Worm (Caenorhabditis elegans) whole organism, L2 larva: ENCODE results near the gene C30A5.16.

Experiments
- aly-2 ChIP-seq: fragments of 150-350 bp; optimal IDR thresholded peaks from 2 replicates; lab custom pipeline; 2014; ENCODE audit warnings: missing biosample characterization, missing genetic modification characterization
- ceh-82 ChIP-seq: fragments of 150-350 bp; optimal IDR thresholded peaks from 2 replicates; lab custom pipeline; 2014; ENCODE audit warnings: missing biosample characterization, missing genetic modification characterization
- egl-27 ChIP-seq: sonication (generic microtip); optimal IDR thresholded peaks from 3 replicates; lab custom pipeline; 2017; ENCODE audit warnings: missing biosample characterization, missing genetic modification reagents, missing genetic modification characterization
- elt-1 ChIP-seq: fragments of 150-350 bp; optimal IDR thresholded peaks from 2 replicates; lab custom pipeline; 2014; ENCODE audit warnings: missing biosample characterization, missing genetic modification characterization
- lin-11 ChIP-seq: fragments of 150-350 bp; sonication (generic microtip); optimal IDR thresholded peaks from 2 replicates; lab custom pipeline; 2014; ENCODE audit warnings: missing biosample characterization, missing genetic modification characterization, inconsistent platforms, mixed read lengths
- nhr-12 ChIP-seq: fragments of 150-350 bp; optimal IDR thresholded peaks from 2 replicates; lab custom pipeline; 2014; ENCODE audit warnings: missing biosample characterization, missing genetic modification characterization
- sma-9 ChIP-seq, 2 experiments: fragments of 150-350 bp in 1 of 2; sonication (generic microtip) in 1 of 2; optimal IDR thresholded peaks; 2 replicates each; lab custom pipeline; 2014 to 2016; ENCODE audit warnings: missing genetic modification characterization in 2 of 2, mild to moderate bottlenecking in 1 of 2, missing biosample characterization in 1 of 2, missing compliant biosample characterization in 1 of 2, missing genetic modification reagents in 1 of 2, moderate library complexity in 1 of 2
- ztf-11 ChIP-seq: sonication (generic microtip); optimal IDR thresholded peaks from 2 replicates; lab custom pipeline; 2017; ENCODE audit warnings: missing biosample characterization, missing genetic modification characterization

- TF ChIP-seq ztf-11 (tag; lab: Kevin White, UChicago), result no peak
- TF ChIP-seq nhr-12 (tag; lab: Kevin White, UChicago), result no peak
- TF ChIP-seq aly-2 (tag; lab: Kevin White, UChicago), result no peak
- TF ChIP-seq ceh-82 (tag; lab: Kevin White, UChicago), result no peak
- TF ChIP-seq egl-27 (tag; lab: Kevin White, UChicago), result no peak
- no peak for TF ChIP-seq lin-11 (tag; lab: Kevin White, UChicago)
- TF ChIP-seq sma-9 (GFP tag; optimal IDR thresholded peaks at IDR 0.05; lab: Kevin White, UChicago), result no peak
- no peak for TF ChIP-seq sma-9 (tag; optimal IDR thresholded peaks at IDR 0.05; lab: Kevin White, UChicago)
- TF ChIP-seq elt-1, result no peak
Measured at ce11 chrIII:8244052-8244451, 26.0 kb downstream of the C30A5.16 start, which contains the start of the genes pbs-6 and cids-1.
